Fruit fly (Drosophila melanogaster): ENCODE measurements around the gene Asciz.

The Asciz gene

DNA sequence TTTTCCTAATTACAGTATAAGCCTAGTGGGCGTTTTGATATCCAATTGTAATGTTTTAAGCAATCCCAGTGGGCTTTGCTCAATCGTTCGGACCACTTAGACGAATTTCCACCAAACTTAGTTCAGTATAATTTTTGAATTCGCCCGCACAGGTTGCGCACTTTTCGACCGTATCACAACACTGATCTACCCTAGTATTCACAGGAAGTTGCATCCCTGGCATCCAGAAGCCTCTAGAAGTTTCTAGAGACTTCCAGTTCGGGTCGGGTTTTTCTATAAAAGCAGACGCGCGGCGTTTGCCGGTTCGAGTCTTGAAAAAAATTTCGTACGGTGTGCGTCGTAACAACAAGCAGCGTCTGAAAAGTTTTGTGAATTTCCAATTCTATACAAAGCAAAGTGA lies 26.9 kb upstream of the Asciz start, which contains the start of gene Hsp83 (continued):
- TF ChIP-seq CkIIα-i1 (GFP tag; IDR thresholded peaks at IDR 0.05) (peak; percentile 26; the same call in 1 of the 2 replicates), ftz-f1 (GFP tag; optimal IDR thresholded peaks at IDR 0.05) (peak; percentile 80), pros (GFP tag; optimal IDR thresholded peaks at IDR 0.05) (peak; percentile 82), Sox102F (GFP tag; optimal IDR thresholded peaks at IDR 0.05) (no peak), Deaf1 (tag; optimal IDR thresholded peaks at IDR 0.05) (peak; percentile 80), CG7928 (GFP tag; optimal IDR thresholded peaks at IDR 0.05) (peak; percentile 99), CG14050 (GFP tag; IDR thresholded peaks at IDR 0.05) (peak; percentile 92), emc (GFP tag; optimal IDR thresholded peaks at IDR 0.05) (peak; percentile 90), CG10979 (tag; optimal IDR thresholded peaks at IDR 0.05) (peak; percentile 89), Atf3 (GFP tag; optimal IDR thresholded peaks at IDR 0.05) (peak; percentile 91), Hr3 (GFP tag; optimal IDR thresholded peaks at IDR 0.05) (peak; percentile 73), CG18476 (GFP tag; optimal IDR thresholded peaks at IDR 0.05) (peak; percentile 83), CG15269 (tag; optimal IDR thresholded peaks at IDR 0.05) (peak; percentile 95)

DNA sequence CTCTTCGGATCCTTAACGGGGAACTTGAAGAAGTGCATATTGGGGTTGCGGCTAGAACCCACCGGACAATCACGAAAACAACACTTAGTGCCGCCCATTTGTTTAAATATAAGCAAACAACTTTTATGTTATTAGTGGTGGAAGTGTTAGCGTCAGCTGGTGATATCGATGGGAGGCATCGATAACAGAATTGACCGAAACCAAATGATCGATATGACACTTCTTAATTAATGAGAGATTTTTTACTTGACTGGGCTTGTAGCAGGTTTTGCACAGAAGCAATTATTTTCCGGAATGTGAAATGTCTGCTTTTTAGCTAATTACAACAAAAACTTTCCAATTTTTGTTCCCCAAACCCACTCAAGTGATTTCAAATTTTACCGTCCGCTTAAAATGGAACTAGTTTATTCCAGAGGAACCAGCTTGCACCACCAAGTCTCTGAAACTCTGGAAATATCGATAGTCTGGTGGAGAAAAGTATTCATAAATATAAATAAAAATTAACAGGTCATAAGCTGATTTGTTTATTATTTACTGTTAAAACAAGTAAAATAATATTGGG lies 26.4 kb upstream of the Asciz start, which contains the start of gene CG14965:
Gene CG14965 (minus strand): TSS at position 159 of the 562 bp plus-strand sequence.
- TF ChIP-seq fd102C (GFP tag; optimal IDR thresholded peaks at IDR 0.05) (no peak), Atf6 (GFP tag; IDR thresholded peaks at IDR 0.05) (no peak), CG14965 (GFP tag; optimal IDR thresholded peaks at IDR 0.05; ENCODE audit: borderline replicate concordance) (no peak), ranshi (GFP tag; IDR thresholded peaks at IDR 0.05) (no peak), CG10654 (GFP tag; optimal IDR thresholded peaks at IDR 0.05) (no peak), stc (GFP tag; IDR thresholded peaks at IDR 0.05) (no peak), CG4404 (GFP tag; IDR thresholded peaks at IDR 0.05) (no peak), grn (GFP tag; optimal IDR thresholded peaks at IDR 0.05) (no peak), CHES-1-like (GFP tag; optimal IDR thresholded peaks at IDR 0.05) (no peak), CG12659 (GFP tag; optimal IDR thresholded peaks at IDR 0.05) (no peak), CG14710 (tag; optimal IDR thresholded peaks at IDR 0.05) (no peak), CG13424 (tag; optimal IDR thresholded peaks at IDR 0.05) (no peak), CG17359 (tag; optimal IDR thresholded peaks at IDR 0.05) (no peak), Hr39 (optimal IDR thresholded peaks at IDR 0.05) (no peak), ro (GFP tag; IDR thresholded peaks at IDR 0.05) (no peak), CG6272 (GFP tag; IDR thresholded peaks at IDR 0.05) (peak; percentile 30; the same call in 1 of the 2 replicates), CG16813 (GFP tag; IDR thresholded peaks at IDR 0.05; ENCODE audit: partially characterized antibody) (peak; percentile 90), Doc2 (GFP tag; IDR thresholded peaks at IDR 0.05) (no peak), Sin3A (optimal IDR thresholded peaks at IDR 0.05) (peak; percentile 84), Adf1 (GFP tag; IDR thresholded peaks at IDR 0.05) (no peak), CTCF (GFP tag; optimal IDR thresholded peaks at IDR 0.05) (no peak), Hmx (GFP tag; optimal IDR thresholded peaks at IDR 0.05) (no peak), CG30431 (GFP tag; optimal IDR thresholded peaks at IDR 0.05) (no peak), bsh (GFP tag; optimal IDR thresholded peaks at IDR 0.05) (no peak), Rfx (GFP tag; IDR thresholded peaks at IDR 0.05) (no peak), CkIIα-i1 (GFP tag; IDR thresholded peaks at IDR 0.05) (no peak), CG2116 (GFP tag; optimal IDR thresholded peaks at IDR 0.05) (peak; percentile 80), NFAT (GFP tag; IDR thresholded peaks at IDR 0.05) (no peak), wdn (GFP tag; IDR thresholded peaks at IDR 0.05) (no peak), Camta (GFP tag; optimal IDR thresholded peaks at IDR 0.05) (no peak), da (GFP tag; optimal IDR thresholded peaks at IDR 0.05) (no peak), gfzf (GFP tag; optimal IDR thresholded peaks at IDR 0.05) (no peak), otp (GFP tag; IDR thresholded peaks at IDR 0.05) (no peak), vvl (GFP tag; IDR thresholded peaks at IDR 0.05) (no peak), chinmo (GFP tag; IDR thresholded peaks at IDR 0.05; ENCODE audit: partially characterized antibody) (no peak; the same call in 3 of the 4 replicates), CG5245 (GFP tag; optimal IDR thresholded peaks at IDR 0.05) (no peak), Bgb (GFP tag; IDR thresholded peaks at IDR 0.05; ENCODE audit: partially characterized antibody) (peak; percentile 89), CG10543 (GFP tag; optimal IDR thresholded peaks at IDR 0.05) (no peak), CG7556 (GFP tag; optimal IDR thresholded peaks at IDR 0.05) (no peak), CG9876 (GFP tag; optimal IDR thresholded peaks at IDR 0.05) (no peak)
